Worm (Caenorhabditis elegans) whole organism, L4 larva: ENCODE data around the gene nhr-12.
A peak's percentile ranks its signal among the peaks of the same experiment; 100 is the strongest.

Experiments used
- F26F4.8 ChIP-seq: fragments of 200-800 bp; sonication (Bioruptor generic); conservative IDR thresholded peaks from 2 replicates; pipeline ENCODE4 v1.3.6; 2022; ENCODE audit warnings: missing genetic modification characterization, missing compliant biosample characterization
- T20F7.1 ChIP-seq: fragments of 200-800 bp; sonication (Bioruptor generic); optimal IDR thresholded peaks from 2 replicates; lab custom pipeline; 2018; ENCODE audit warnings: mild to moderate bottlenecking, missing genetic modification characterization, missing compliant biosample characterization
- Y105C5A.15 ChIP-seq: fragments of 200-800 bp; sonication (Bioruptor generic); IDR thresholded peaks from 2 replicates; pipeline ENCODE4 v1.3.6; 2022; ENCODE audit warnings: missing genetic modification characterization, missing compliant biosample characterization
- ZK337.2 ChIP-seq: fragments of 200-800 bp; sonication (Bioruptor generic); IDR thresholded peaks from 2 replicates; pipeline ENCODE4 v1.3.6; 2022; ENCODE audit warnings: missing genetic modification reagents, missing genetic modification characterization, missing compliant biosample characterization
- ZK546.5 ChIP-seq, 2 experiments: sonication (generic microtip); optimal IDR thresholded peaks; 2 replicates each; lab custom pipeline; 2017; ENCODE audit warnings: missing biosample characterization in 2 of 2, missing genetic modification characterization in 2 of 2
- aha-1 ChIP-seq: fragments of 150-350 bp; peaks from one replicate; lab custom pipeline; 2014; ENCODE audit warnings: missing biosample characterization, missing genetic modification characterization
- aly-2 ChIP-seq: sonication (generic microtip); optimal IDR thresholded peaks from 2 replicates; lab custom pipeline; 2018; ENCODE audit warnings: missing biosample characterization, missing genetic modification characterization
- ceh-44 ChIP-seq: fragments of 200-800 bp; sonication (Bioruptor generic); IDR thresholded peaks from 2 replicates; pipeline ENCODE4 v1.3.6; 2022; ENCODE audit warnings: missing genetic modification reagents, missing genetic modification characterization, missing compliant biosample characterization
- ces-1 ChIP-seq: fragments of 150-350 bp; sonication (generic microtip); optimal IDR thresholded peaks from 4 replicates; lab custom pipeline; 2014; ENCODE audit warnings: missing biosample characterization, missing genetic modification reagents, missing genetic modification characterization
- ctbp-1 ChIP-seq: fragments of 200-800 bp; sonication (Bioruptor generic); IDR thresholded peaks from 2 replicates; pipeline ENCODE4 v1.3.6; 2022; ENCODE audit warnings: missing genetic modification reagents, missing genetic modification characterization, missing compliant biosample characterization
- daf-16 ChIP-seq, 3 experiments: sonication (generic microtip); optimal IDR thresholded peaks; 2 replicates each; lab custom pipeline; 2016 to 2017; ENCODE audit warnings: missing genetic modification characterization in 3 of 3, missing genetic modification reagents in 3 of 3, mild to moderate bottlenecking in 2 of 3, missing compliant biosample characterization in 2 of 3, missing biosample characterization in 1 of 3, moderate library complexity in 1 of 3
- daf-8 ChIP-seq: fragments of 200-800 bp; sonication (Bioruptor generic); IDR thresholded peaks from 2 replicates; pipeline ENCODE4 v1.3.6; 2022; ENCODE audit warnings: missing genetic modification characterization, missing compliant biosample characterization
- dmd-6 ChIP-seq: fragments of 200-800 bp; sonication (Bioruptor generic); IDR thresholded peaks from 2 replicates; pipeline ENCODE4 v1.3.6; 2022; ENCODE audit warnings: missing genetic modification reagents, missing genetic modification characterization, missing compliant biosample characterization
- dmd-9 ChIP-seq: fragments of 200-800 bp; sonication (Bioruptor generic); IDR thresholded peaks from 2 replicates; pipeline ENCODE4 v1.3.6; 2022; ENCODE audit warnings: missing genetic modification reagents, missing genetic modification characterization, missing compliant biosample characterization
- dve-1 ChIP-seq: sonication (generic microtip); optimal IDR thresholded peaks from 2 replicates; lab custom pipeline; 2017; ENCODE audit warnings: antibody characterized with exemption, mild to moderate bottlenecking, missing genetic modification characterization, missing compliant biosample characterization; ENCODE audit not compliant: insufficient read depth
- gei-8 ChIP-seq: fragments of 200-800 bp; sonication (Bioruptor generic); optimal IDR thresholded peaks from 2 replicates; lab custom pipeline; 2018; ENCODE audit warnings: mild to moderate bottlenecking, missing genetic modification characterization, missing compliant biosample characterization
- hlh-11 ChIP-seq: fragments of 200-800 bp; sonication (Bioruptor generic); optimal IDR thresholded peaks from 2 replicates; lab custom pipeline; 2018; ENCODE audit warnings: mild to moderate bottlenecking, missing genetic modification characterization, missing compliant biosample characterization
- lin-1 ChIP-seq: fragments of 200-800 bp; sonication (Bioruptor generic); IDR thresholded peaks from 2 replicates; pipeline ENCODE4 v1.3.6; 2022; ENCODE audit warnings: missing genetic modification reagents, missing genetic modification characterization, missing compliant biosample characterization
- lin-13 ChIP-seq: fragments of 150-350 bp; optimal IDR thresholded peaks from 2 replicates; lab custom pipeline; 2014; ENCODE audit warnings: missing biosample characterization, missing genetic modification reagents, missing genetic modification characterization
- lin-29 ChIP-seq: fragments of 200-800 bp; sonication (Bioruptor generic); IDR thresholded peaks from 2 replicates; pipeline ENCODE4 v1.3.6; 2022; ENCODE audit warnings: missing genetic modification reagents, missing genetic modification characterization, missing compliant biosample characterization
- lin-39 ChIP-seq: fragments of 150-350 bp; optimal IDR thresholded peaks from 2 replicates; lab custom pipeline; 2014; ENCODE audit warnings: missing biosample characterization, missing genetic modification reagents, missing genetic modification characterization
- mdl-1 ChIP-seq, 2 experiments: fragments of 150-350 bp in 1 of 2; sonication (generic microtip) in 1 of 2; optimal IDR thresholded peaks; 2 replicates each; lab custom pipeline; 2014 to 2017; ENCODE audit warnings: missing biosample characterization in 2 of 2, missing genetic modification characterization in 2 of 2
- mep-1 ChIP-seq: fragments of 150-350 bp; sonication (generic microtip); optimal IDR thresholded peaks from 3 replicates; lab custom pipeline; 2014; ENCODE audit warnings: missing biosample characterization, missing genetic modification characterization
- mxl-2 ChIP-seq: fragments of 200-800 bp; sonication (Bioruptor generic); conservative IDR thresholded peaks from 2 replicates; pipeline ENCODE4 v1.3.6; 2022; ENCODE audit warnings: missing genetic modification reagents, missing genetic modification characterization, missing compliant biosample characterization
- nhr-102 ChIP-seq: sonication (generic microtip); optimal IDR thresholded peaks from 2 replicates; lab custom pipeline; 2016; ENCODE audit warnings: mild to moderate bottlenecking, missing genetic modification characterization, moderate library complexity, missing compliant biosample characterization
- nhr-11 ChIP-seq: fragments of 150-350 bp; optimal IDR thresholded peaks from 2 replicates; lab custom pipeline; 2014; ENCODE audit warnings: missing biosample characterization, missing genetic modification characterization
- nhr-237 ChIP-seq: sonication (generic microtip); optimal IDR thresholded peaks from 2 replicates; lab custom pipeline; 2017; ENCODE audit warnings: missing biosample characterization, missing genetic modification characterization
- nhr-28 ChIP-seq: fragments of 150-350 bp; optimal IDR thresholded peaks from 2 replicates; lab custom pipeline; 2014; ENCODE audit warnings: missing biosample characterization, missing genetic modification characterization
- nhr-48 ChIP-seq: sonication (generic microtip); optimal IDR thresholded peaks from 2 replicates; lab custom pipeline; 2016; ENCODE audit warnings: mild to moderate bottlenecking, missing genetic modification characterization, missing compliant biosample characterization
- php-3 ChIP-seq: fragments of 200-800 bp; sonication (Bioruptor generic); IDR thresholded peaks from 2 replicates; pipeline ENCODE4 v1.3.6; 2022; ENCODE audit warnings: missing genetic modification reagents, missing genetic modification characterization, missing compliant biosample characterization
- pqm-1 ChIP-seq: sonication (generic microtip); optimal IDR thresholded peaks from 2 replicates; lab custom pipeline; 2017; ENCODE audit warnings: missing biosample characterization, missing genetic modification characterization
- spr-1 ChIP-seq: sonication (generic microtip); optimal IDR thresholded peaks from 2 replicates; lab custom pipeline; 2016; ENCODE audit warnings: mild to moderate bottlenecking, missing genetic modification characterization, missing compliant biosample characterization
- spr-3 ChIP-seq: fragments of 200-800 bp; sonication (Bioruptor generic); optimal IDR thresholded peaks from 2 replicates; lab custom pipeline; 2018; ENCODE audit warnings: mild to moderate bottlenecking, missing genetic modification characterization, missing compliant biosample characterization
- unc-39 ChIP-seq: sonication (generic microtip); optimal IDR thresholded peaks from 2 replicates; lab custom pipeline; 2017; ENCODE audit warnings: missing biosample characterization, missing genetic modification characterization
- unc-62 ChIP-seq, 3 experiments: fragments of 150-350 bp in 1 of 3; sonication (generic microtip); optimal IDR thresholded peaks in 2 of 3; peaks in 1 of 3; 1 replicate in 1 of 3; 2 replicates in 2 of 3; lab custom pipeline; 2014 to 2017; ENCODE audit warnings: missing biosample characterization in 3 of 3, missing genetic modification characterization in 3 of 3, missing genetic modification reagents in 3 of 3, missing genotype in 1 of 3
- zip-2 ChIP-seq: fragments of 150-350 bp; optimal IDR thresholded peaks from 2 replicates; lab custom pipeline; 2014; ENCODE audit warnings: missing biosample characterization, missing genetic modification characterization
- ztf-7 ChIP-seq: fragments of 150-350 bp; optimal IDR thresholded peaks from 2 replicates; lab custom pipeline; 2014; ENCODE audit warnings: missing biosample characterization, missing genetic modification characterization

nhr-12 gene

ce11 chrV:10104785-10105310 is 21.0 kb upstream of the nhr-12 start, which contains the start of gene ugt-17 (continued):
- TF ChIP-seq nhr-11 (no peak), lin-29 (GFP tag; lab: Robert Waterston, UW) (no peak), Y105C5A.15 (GFP tag; lab: Robert Waterston, UW) (no peak), nhr-28 (tag; lab: Kevin White, UChicago) (peak; percentile 65), dve-1 (tag; lab: Kevin White, UChicago) (peak; percentile 70)

DNA sequence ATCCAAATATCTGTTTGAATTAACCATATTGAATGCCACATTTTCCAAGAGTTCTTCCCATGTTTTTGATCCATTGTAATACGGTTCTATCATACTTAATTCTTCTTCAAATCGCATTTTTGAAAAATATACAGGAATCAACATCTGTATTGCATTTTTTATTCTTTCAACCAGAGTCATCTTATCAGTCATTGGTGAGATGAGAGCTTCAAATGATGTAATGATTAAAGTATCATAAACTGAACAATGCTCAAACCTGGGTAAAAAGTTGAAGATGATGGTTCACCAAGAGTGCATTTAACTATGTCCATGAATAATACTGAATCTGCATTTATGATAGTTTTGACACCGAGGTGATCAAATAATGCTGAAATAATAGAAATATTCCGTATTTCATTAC is 20.0 kb upstream of the nhr-12 start:
- TF ChIP-seq dmd-6 (GFP tag; lab: Robert Waterston, UW) (0 out of 2 replicates have a peak, but pooled peaks have one; percentile 23), pqm-1 (tag; lab: Kevin White, UChicago) (peak; percentile 34), ztf-7 (tag; lab: Kevin White, UChicago) (peak; percentile 80), daf-8 (GFP tag; lab: Robert Waterston, UW) (no peak), hlh-11 (tag; lab: Kevin White, UChicago) (no peak), mep-1 (tag; lab: Kevin White, UChicago) (peak; percentile 38), ZK337.2 (GFP tag; lab: Robert Waterston, UW) (no peak), lin-39 (no peak), aha-1 (tag; lab: Kevin White, UChicago) (peak; percentile 87), unc-39 (tag; lab: Kevin White, UChicago) (no peak), dve-1 (tag; lab: Kevin White, UChicago) (peak; percentile 29), spr-3 (GFP tag; lab: Kevin White, UChicago) (no peak), mxl-2 (no peak), daf-16 (GFP tag; optimal IDR thresholded peaks at IDR 0.05; lab: Kevin White, UChicago) (no peak), daf-16 (tag; optimal IDR thresholded peaks at IDR 0.05; lab: Kevin White, UChicago) (peak; percentile 48), dmd-9 (GFP tag; lab: Robert Waterston, UW) (no peak)
- TF ChIP-seq, all 104 proteins: peak for 7

- TF ChIP-seq F26F4.8 (GFP tag; lab: Robert Waterston, UW) (0 out of 2 replicates have a peak, but pooled peaks have one; percentile 24), zip-2 (no peak)
Measured at ce11 chrV:10101916-10102315, 18.1 kb upstream of the nhr-12 start, which contains the start of gene C08B6.14. TSS of gene C08B6.14 (minus strand) at chrV:10102016.

- TF ChIP-seq T20F7.1 (no peak), dmd-6 (GFP tag; lab: Robert Waterston, UW) (peak; percentile 82), spr-1 (tag; lab: Kevin White, UChicago) (no peak), ctbp-1 (GFP tag; lab: Robert Waterston, UW) (no peak), unc-62 (GFP tag; optimal IDR thresholded peaks at IDR 0.05 in 1 of 2; lab: Kevin White, UChicago) (peak in 1 of 2 experiments; percentile 14), unc-62 (tag; optimal IDR thresholded peaks at IDR 0.05; lab: Kevin White, UChicago) (no peak), nhr-48 (tag; lab: Kevin White, UChicago) (peak; percentile 48), mdl-1 (tag; optimal IDR thresholded peaks at IDR 0.05; lab: Kevin White, UChicago) (no peak), aly-2 (tag; lab: Kevin White, UChicago) (no peak), ceh-44 (no peak), nhr-102 (tag; lab: Kevin White, UChicago) (no peak), Y105C5A.15 (GFP tag; lab: Robert Waterston, UW) (no peak), hlh-11 (tag; lab: Kevin White, UChicago) (peak; percentile 51), F26F4.8 (GFP tag; lab: Robert Waterston, UW) (no peak), php-3 (GFP tag; lab: Robert Waterston, UW) (0 out of 2 replicates have a peak, but pooled peaks have one; percentile 21), gei-8 (GFP tag; lab: Kevin White, UChicago) (no peak), lin-1 (no peak), dve-1 (tag; lab: Kevin White, UChicago) (peak; percentile 56), nhr-28 (tag; lab: Kevin White, UChicago) (peak; percentile 78), ces-1 (GFP tag; lab: Kevin White, UChicago) (no peak), lin-13 (no peak), daf-16 (GFP tag; optimal IDR thresholded peaks at IDR 0.05; lab: Kevin White, UChicago) (peak in 1 of 2 experiments; percentile 21), daf-16 (tag; optimal IDR thresholded peaks at IDR 0.05; lab: Kevin White, UChicago) (peak; percentile 58), nhr-237 (tag; lab: Kevin White, UChicago) (no peak), ZK546.5 (tag; optimal IDR thresholded peaks at IDR 0.05; lab: Kevin White, UChicago) (no peak)
Measured at ce11 chrV:10098429-10098828, 14.6 kb upstream of the nhr-12 start, which contains the start of gene ugt-47. TSS of gene ugt-47 (minus strand) at chrV:10098597.
